Worm (Caenorhabditis elegans): Measurements from ENCODE around the gene bmk-1.
"Not testable (repeated sequence)": the region's sequence is repeated elsewhere in the genome, so short reads cannot be mapped to it uniquely, and the experiment has no call there.

bmk-1 gene

DNA sequence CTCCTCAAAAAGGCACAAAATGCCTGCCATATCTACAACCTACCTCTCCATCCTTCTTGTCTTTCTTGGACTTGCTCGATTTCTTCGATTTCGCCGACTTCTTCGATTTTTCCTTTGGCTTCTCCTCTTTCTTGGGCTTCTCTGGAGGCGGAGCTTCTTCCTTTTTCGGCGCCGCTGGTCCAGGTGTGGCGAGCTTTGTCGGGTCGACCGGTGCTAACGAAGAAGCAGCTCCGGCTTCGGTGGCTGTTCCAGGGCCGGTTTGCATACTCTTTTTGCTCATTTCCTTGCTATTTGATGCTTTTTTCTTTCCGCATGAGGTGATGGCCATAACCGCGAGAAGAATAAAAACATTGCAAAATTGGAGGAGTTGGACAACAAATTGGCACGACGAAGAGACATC is 23.7 kb upstream of the bmk-1 start:
- no peak for TF ChIP-seq unc-62 (GFP tag; optimal IDR thresholded peaks at IDR 0.05)

DNA sequence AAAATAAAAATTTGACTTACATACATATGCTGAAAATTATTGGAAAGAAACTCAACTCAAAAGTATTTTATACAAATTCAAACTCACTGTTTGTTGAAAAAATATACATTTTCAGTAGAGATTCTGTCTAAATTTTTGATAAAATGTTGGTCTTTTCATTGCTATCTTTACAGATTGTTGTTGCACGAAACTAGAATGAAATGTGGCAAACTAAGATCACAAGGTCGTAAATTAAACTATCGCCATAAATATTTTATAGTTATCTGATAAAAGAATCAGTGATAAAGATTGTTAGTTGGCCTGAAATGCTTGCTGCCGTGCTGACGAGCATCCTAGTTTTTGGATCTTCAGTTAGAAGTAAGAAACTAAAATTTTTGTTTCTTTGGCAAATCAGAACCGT is 22.2 kb upstream of the bmk-1 start, which contains the start of gene clec-55:
TSS of gene clec-55 (plus strand) at position 301 of the 400 bp plus-strand sequence.
- no peak for TF ChIP-seq unc-62 (GFP tag; optimal IDR thresholded peaks at IDR 0.05)

DNA sequence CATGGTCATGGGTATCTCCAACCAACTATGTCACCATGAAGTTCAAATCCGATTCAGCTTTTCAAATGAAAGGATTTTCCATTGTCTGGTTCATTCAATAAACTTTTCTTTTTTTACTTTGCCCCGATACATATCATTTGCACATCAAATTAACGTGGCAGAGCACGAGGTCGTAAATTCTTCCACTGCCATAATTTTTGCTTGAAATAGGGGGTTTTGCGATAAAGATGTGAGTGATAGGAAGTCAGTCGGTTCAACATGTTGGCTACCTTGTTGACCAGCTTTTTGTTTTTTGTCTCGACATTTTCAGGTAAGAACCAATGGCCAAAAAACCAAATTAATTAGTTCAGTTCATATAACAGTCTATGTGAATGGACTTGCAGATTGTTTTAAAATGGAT is 19.9 kb upstream of the bmk-1 start, which contains the start of gene clec-54:
TSS of gene clec-54 (plus strand) at position 224 of the 400 bp plus-strand sequence.
- no peak for TF ChIP-seq unc-62 (GFP tag; optimal IDR thresholded peaks at IDR 0.05)

DNA sequence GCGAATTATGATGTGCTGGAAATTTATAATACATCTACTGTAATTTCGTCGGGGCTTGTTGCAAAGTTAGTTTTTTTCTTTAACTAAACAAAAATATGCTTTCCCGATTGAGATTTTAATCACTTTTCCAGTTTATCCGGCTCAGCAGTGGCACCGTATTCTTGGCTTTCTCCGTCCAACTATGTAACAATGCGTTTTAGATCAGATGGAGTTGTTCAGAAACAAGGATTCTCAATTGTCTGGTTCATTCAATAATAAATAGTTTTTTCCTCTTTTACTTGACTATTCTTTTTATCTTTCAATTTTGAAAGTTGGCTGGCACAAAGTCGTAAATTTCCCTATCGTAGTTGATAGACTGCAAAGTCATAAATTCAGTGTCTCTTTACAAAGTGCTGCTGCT is 17.3 kb upstream of the bmk-1 start, which contains the start of gene clec-56:
TSS of gene clec-56 (plus strand) at position 301 of the 400 bp plus-strand sequence.
- no peak for TF ChIP-seq unc-62 (GFP tag; optimal IDR thresholded peaks at IDR 0.05)

DNA sequence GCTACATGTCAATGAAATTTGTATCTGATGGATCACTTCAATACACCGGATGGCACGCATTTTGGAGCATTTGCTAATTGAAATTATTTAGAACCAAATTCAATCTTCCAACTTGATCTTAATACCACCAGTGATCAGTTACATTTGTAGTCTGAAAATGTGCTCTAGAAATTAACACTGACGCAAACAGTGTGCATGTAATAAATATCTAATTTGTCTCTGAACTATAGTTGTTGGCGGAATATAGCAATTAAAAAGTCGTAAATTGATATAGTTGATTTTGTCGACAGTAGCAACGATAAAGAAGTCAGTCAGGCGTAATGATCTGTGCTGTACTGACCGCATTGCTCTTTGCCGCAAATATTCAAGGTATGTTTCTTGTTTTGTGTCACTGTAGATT is 15.4 kb upstream of the bmk-1 start, which contains the start of gene clec-227:
TSS of gene clec-227 (plus strand) at position 301 of the 400 bp plus-strand sequence.
- no peak for TF ChIP-seq unc-62 (GFP tag; optimal IDR thresholded peaks at IDR 0.05)

DNA sequence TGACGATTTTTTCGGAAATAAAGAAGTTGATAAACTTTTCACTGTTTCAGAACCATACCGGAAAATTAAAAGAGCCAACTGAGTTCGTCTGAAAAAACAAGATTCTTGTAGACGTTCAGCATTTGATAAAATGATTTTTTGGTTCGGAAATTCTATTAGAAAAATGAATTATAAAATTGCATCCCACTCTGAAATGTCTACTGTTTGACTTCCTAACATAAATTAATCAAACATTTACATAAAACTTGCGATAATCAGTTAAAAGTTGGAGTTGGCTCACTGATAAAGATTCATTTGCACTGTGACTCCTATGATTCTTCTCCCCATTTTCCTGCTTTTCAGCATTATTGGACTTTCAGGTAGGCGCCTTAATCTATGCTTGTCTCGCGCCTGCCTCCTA is 12.1 kb upstream of the bmk-1 start, which contains the start of gene clec-57:
TSS of gene clec-57 (plus strand) at position 301 of the 400 bp plus-strand sequence.
- TF ChIP-seq unc-62 (GFP tag; optimal IDR thresholded peaks at IDR 0.05), result no peak

DNA sequence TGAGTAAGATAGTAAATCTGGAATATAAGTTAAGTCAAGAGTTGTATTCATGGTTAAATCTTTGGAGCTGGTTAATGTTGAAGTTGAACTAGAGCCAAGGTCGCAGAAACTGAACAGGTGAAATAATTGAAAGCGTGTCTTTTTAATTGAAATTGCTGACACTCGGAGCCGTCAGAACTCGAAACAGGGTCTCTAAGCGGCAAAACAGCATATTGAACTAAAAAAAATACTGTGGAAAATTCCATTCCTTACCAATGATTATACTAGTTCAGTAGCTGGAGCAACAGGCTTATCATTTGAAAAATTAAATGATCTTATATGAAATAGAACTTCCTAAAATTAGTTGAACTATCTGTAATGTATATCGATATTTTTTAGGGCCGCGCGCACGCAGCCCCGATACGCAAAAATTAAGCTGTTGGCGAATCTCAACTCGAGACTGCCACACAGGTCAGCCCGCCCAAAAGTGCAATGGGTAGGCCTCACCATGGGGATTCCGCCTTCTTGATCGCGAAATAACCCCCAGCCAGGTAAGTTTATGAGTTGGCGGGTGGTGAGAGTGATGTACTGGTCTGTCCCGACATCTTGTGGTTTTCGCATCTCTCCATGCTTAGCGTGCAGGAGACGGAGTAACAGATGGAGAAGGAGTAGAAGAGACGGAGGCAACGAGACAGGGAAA is 11.6 kb upstream of the bmk-1 start, which contains the start of gene srz-97:
TSS of gene srz-97 (minus strand) at position 51 of the 679 bp plus-strand sequence.
- TF ChIP-seq unc-62 (GFP tag; optimal IDR thresholded peaks at IDR 0.05), result no peak

DNA sequence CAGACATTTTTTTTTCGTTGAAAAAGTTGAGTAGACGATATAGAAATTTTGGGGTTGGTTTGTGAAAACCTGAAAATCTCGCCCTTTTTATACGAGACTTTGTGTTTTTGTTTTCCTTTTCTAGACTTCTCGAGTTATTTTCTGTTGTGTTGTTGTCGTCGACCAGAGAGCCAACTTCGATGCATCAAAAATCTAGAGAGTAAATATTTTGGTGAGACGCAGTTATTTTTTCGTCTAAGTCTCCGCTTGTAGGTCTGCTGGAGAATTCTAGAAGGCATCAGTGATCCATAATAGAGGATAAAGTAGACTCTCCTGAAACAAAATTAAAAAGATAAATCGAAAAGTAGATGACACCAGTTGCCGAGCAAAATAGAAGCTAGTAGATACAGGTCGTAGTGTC is 7.6 kb upstream of the bmk-1 start, which contains the start of gene F08H9.4:
TSS of gene F08H9.4 (minus strand) at position 61 of the 400 bp plus-strand sequence.
- no peak for TF ChIP-seq unc-62 (GFP tag; optimal IDR thresholded peaks at IDR 0.05)

DNA sequence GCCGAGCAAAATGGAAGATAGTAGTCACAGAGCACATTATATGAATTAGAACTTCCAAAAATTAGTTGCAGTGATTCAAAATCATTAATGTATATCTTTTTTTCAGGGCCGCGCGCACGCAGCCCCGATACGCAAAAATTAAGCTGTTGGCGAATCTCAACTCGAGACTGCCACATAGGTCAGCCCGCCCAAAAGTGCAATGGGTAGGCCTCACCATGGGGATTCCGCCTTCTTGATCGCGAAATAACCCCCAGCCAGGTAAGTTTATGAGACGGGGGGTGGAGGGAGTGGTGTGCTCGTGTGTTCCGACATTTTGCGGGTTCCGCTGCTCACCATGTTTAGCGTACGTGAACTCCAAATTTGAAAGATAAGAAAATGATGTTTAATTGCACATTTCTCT is 6.3 kb upstream of the bmk-1 start, which contains the start of gene F08H9.3:
TSS of gene F08H9.3 (minus strand) at position 252 of the 400 bp plus-strand sequence.
- TF ChIP-seq unc-62 (GFP tag; optimal IDR thresholded peaks at IDR 0.05), result not testable (repeated sequence)

DNA sequence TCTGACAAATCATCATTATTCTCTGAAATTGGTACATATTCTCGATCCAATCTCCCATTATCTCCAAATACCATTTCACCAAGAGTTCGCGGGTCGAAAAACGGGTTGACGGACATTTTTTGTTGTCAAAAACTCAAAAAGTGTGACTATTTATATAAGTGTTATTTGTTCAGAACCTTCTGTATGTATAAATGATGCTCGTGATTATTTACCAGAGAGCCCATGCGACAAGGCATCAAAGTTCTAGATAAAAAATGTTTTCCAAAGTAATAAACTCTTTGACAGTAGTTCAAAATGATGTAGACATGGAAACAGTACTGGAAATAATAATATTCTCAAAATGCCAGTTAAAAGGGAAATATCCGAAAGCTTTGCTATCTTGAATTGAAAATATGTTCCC is 5.9 kb upstream of the bmk-1 start:
- no peak for TF ChIP-seq unc-62 (GFP tag; optimal IDR thresholded peaks at IDR 0.05)

DNA sequence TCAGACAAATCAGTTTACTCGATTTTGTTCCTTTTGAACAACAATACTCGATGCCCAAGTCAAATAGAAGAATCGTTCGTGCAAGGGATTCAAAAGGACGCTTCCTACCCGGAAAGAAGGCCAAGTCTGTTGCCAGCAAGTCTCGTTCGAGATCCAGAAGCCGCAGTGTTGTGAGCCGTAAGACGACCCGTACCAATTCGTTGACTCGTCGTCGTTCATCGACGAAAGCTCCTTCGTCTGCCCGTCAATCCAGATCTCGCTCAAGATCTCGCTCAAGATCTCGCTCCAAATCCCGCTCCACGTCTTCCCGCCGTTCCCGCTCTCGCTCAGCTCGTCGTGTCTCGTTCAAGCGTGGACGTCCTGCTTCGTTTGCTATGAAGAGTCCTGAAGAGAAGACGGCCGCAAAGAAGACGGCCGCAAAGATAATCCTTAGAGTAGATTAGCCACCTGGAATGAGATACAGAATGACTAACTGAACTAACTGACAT is 3.9 kb upstream of the bmk-1 start, which contains the start of gene F08H9.2:
TSS of gene F08H9.2 (plus strand) at position 51 of the 488 bp plus-strand sequence.
- TF ChIP-seq unc-62 (GFP tag; optimal IDR thresholded peaks at IDR 0.05), result no peak

DNA sequence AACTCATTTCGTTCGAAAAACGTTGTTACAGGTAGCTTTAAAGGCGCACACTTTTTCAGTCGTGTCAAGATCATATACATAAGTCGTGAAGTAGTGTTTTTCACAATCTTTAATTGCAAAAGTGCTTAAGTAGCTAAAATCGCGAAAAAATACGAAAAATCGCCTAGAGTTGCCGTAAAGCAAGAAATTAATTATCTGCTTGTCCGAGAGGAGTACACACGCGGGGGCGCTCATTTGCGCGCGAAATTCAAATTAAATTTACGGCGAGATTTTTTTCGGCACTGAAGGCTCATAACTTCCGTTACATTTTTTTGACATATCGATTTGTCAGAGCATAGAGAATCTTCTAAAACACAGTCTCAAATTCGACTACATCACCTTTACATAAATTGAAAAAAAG is 3.3 kb upstream of the bmk-1 start:
- no peak for TF ChIP-seq unc-62 (GFP tag; optimal IDR thresholded peaks at IDR 0.05)

DNA sequence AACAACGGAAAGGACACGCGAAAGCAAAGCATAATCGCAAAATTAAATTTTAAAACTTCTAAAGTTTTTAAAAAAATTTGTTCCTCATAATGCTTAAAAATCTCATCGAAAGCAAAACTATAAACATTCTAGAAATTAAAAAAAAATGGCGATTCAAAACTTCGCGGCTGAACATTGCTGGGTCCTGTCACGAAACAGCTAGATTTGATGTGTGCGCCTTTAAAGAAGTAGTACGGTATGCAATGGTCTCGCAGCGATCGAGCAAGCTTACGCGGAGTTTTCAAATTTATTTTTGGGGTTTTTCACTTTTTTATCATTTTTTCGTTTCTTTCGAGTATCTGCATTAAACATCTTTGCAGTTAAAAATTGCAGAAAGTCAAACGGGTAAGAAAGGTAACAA is 286 bp upstream of the bmk-1 start, which contains the start of gene coh-3:
TSS of gene coh-3 (plus strand) at position 353 of the 400 bp plus-strand sequence.
- TF ChIP-seq unc-62 (GFP tag; optimal IDR thresholded peaks at IDR 0.05), result no peak

DNA sequence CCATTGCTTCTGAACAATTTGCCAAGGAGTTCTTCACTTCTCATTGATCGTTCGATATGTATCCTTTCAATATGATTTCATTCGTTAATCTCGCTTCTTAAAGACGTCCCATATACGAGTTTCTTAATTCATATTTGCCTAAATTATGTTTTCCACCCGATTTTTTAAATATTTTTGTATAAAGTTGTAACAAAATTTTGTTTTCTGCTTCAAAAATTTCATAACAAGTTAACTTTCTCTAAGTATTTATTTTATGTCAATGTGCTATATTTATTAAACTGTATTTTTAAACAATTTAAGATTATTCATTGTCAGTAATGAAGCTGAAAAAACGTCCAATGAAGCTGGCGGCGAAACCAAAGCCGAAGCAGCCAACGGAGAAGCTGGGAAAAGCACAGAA is 7.4 kb downstream of the bmk-1 start, which contains the start of gene F23B12.7:
TSS of gene F23B12.7 (plus strand) at position 301 of the 400 bp plus-strand sequence.
- TF ChIP-seq unc-62 (GFP tag; optimal IDR thresholded peaks at IDR 0.05), result no peak

DNA sequence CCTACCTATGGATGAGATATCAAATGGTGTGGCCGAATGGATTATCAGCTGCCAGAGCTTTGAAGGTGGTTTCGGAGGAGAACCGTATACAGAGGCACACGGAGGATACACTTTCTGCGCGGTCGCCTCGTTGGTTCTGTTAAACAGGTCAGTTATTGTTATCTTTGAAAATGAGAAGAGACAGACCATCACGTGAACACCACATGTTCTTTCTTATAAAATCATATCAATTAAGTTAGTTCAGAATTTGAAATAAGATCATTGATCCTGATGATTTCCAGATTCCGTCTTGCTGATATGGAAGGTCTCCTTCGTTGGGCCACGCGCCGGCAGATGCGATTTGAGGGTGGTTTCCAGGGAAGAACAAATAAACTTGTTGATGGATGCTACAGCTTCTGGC is 8.1 kb downstream of the bmk-1 start:
- no peak for TF ChIP-seq unc-62 (GFP tag; optimal IDR thresholded peaks at IDR 0.05)

DNA sequence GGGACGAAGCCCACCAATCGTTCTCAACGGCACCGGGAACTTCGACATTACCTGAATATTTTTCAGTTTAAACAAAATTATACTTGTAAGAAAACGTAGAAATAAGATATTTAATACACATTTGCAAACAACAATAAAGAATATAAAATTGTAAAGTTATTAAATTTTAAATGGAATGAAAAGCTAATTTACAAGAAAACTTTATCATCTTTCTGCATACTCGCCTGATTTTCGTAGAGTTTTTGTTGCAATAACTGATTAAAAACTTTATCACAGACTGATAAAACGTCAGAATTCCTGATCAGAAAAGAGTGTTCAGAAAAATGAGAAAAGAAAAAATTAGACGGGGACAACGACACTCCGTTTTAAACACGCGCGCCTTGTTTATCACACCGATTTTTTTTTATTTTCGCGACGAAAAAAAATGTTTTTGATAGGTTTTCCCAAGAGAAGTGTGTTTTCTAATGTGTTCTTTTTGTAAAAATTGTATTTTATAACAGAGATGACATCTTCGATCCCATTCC is 9.5 kb downstream of the bmk-1 start, which contains the start of the genes dlat-1 and fntb-1:
TSS of gene dlat-1 (minus strand) at position 51 of the 524 bp plus-strand sequence.
TSS of gene fntb-1 (plus strand) at position 412 of the 524 bp plus-strand sequence.
- TF ChIP-seq unc-62 (GFP tag; optimal IDR thresholded peaks at IDR 0.05), result no peak

All from whole organism, dauer.